Worm (Caenorhabditis elegans): Measurements from ENCODE around the gene fipr-15.

ce11 chrIV:10861102-10861501 is 19.3 kb upstream of the fipr-15 start, which contains the start of gene rbm-22:
- TF ChIP-seq unc-62 (GFP tag; optimal IDR thresholded peaks at IDR 0.05) (no peak), egl-27 (tag; optimal IDR thresholded peaks at IDR 0.05) (no peak), pqm-1 (tag; optimal IDR thresholded peaks at IDR 0.05) (no peak)

All from whole organism, L3 larva.